Worm (Caenorhabditis elegans): Measurements from ENCODE around the gene ztf-27.

The ztf-27 gene

ce11 chrII:10384680-10385383 lies at the start of gene ztf-27:
Gene ztf-27 (plus strand): TSS chrII:10385333.
- peak; percentile 2 for TF ChIP-seq pqm-1 (tag; optimal IDR thresholded peaks at IDR 0.05)
- TF ChIP-seq dve-1 (tag; optimal IDR thresholded peaks at IDR 0.05; ENCODE audit: insufficient read depth), result peak; percentile 55
- TF ChIP-seq daf-16 (GFP tag; optimal IDR thresholded peaks at IDR 0.05), result no peak
- TF ChIP-seq daf-16 (tag; optimal IDR thresholded peaks at IDR 0.05), result peak; percentile 84
- no peak for TF ChIP-seq nhr-41 (GFP tag; IDR thresholded peaks at IDR 0.05)
- no peak for TF ChIP-seq nhr-237 (tag; optimal IDR thresholded peaks at IDR 0.05)
- TF ChIP-seq daf-19 (GFP tag; conservative IDR thresholded peaks at IDR 0.05), result no peak
- peak; percentile 17 for TF ChIP-seq hlh-30 (tag; optimal IDR thresholded peaks at IDR 0.05; ENCODE audit: insufficient read depth)
- TF ChIP-seq mes-2 (tag; optimal IDR thresholded peaks at IDR 0.05; ENCODE audit: poor library complexity, severe bottlenecking), result peak; percentile 39
- peak; percentile 15 for TF ChIP-seq rbr-2 (tag; optimal IDR thresholded peaks at IDR 0.05)
- TF ChIP-seq nhr-28 (tag; optimal IDR thresholded peaks at IDR 0.05), result peak; percentile 36
- peak; percentile 77 for TF ChIP-seq hlh-11 (tag; optimal IDR thresholded peaks at IDR 0.05)
- TF ChIP-seq dmd-6 (GFP tag; IDR thresholded peaks at IDR 0.05), result 0 out of 2 replicates have a peak, but pooled peaks have one; percentile 6
- TF ChIP-seq nhr-77 (tag; optimal IDR thresholded peaks at IDR 0.05), result peak; percentile 14
- TF ChIP-seq egl-43 (GFP tag; IDR thresholded peaks at IDR 0.05), result 0 out of 2 replicates have a peak, but pooled peaks have one; percentile 4
- TF ChIP-seq sdz-12 (GFP tag; optimal IDR thresholded peaks at IDR 0.05), result no peak
- peak; percentile 56 for TF ChIP-seq mep-1 (tag; optimal IDR thresholded peaks at IDR 0.05)
- no peak for TF ChIP-seq hif-1 (tag; optimal IDR thresholded peaks at IDR 0.05)
- TF ChIP-seq ZK546.5 (tag; optimal IDR thresholded peaks at IDR 0.05), result no peak
- no peak for TF ChIP-seq lin-38 (GFP tag; IDR thresholded peaks at IDR 0.05)
- peak; percentile 11 for TF ChIP-seq nhr-102 (tag; optimal IDR thresholded peaks at IDR 0.05)
- TF ChIP-seq nhr-25 (tag; optimal IDR thresholded peaks at IDR 0.05; ENCODE audit: borderline replicate concordance, insufficient read depth), result peak; percentile 56
- peak; percentile 65 for TF ChIP-seq mxl-3 (GFP tag; optimal IDR thresholded peaks at IDR 0.05)

- TF ChIP-seq Y5F2A.4 (GFP tag; optimal IDR thresholded peaks at IDR 0.05), result no peak
Measured at ce11 chrII:10345012-10345411, 40.1 kb upstream of the ztf-27 start, which contains the start of gene pro-2. Gene pro-2 (minus strand): TSS chrII:10345112.

ce11 chrII:10346075-10346474 lies 39.1 kb upstream of the ztf-27 start, which contains the start of gene C07E3.10:
Gene C07E3.10 (plus strand): TSS chrII:10346375.
- TF ChIP-seq skn-1 (tag; optimal IDR thresholded peaks at IDR 0.05) (no peak), lin-39 (tag; optimal IDR thresholded peaks at IDR 0.05) (no peak), hlh-30 (tag; optimal IDR thresholded peaks at IDR 0.05; ENCODE audit: insufficient read depth) (no peak), mxl-2 (GFP tag; conservative IDR thresholded peaks at IDR 0.05) (no peak), aly-2 (tag; optimal IDR thresholded peaks at IDR 0.05) (no peak), daf-16 (GFP tag; optimal IDR thresholded peaks at IDR 0.05) (no peak), daf-16 (tag; optimal IDR thresholded peaks at IDR 0.05) (no peak), Y75B8A.6 (GFP tag; IDR thresholded peaks at IDR 0.05) (no peak), nhr-11 (tag; optimal IDR thresholded peaks at IDR 0.05) (no peak), lin-15B (tag; optimal IDR thresholded peaks at IDR 0.05) (no peak), nhr-10 (tag; optimal IDR thresholded peaks at IDR 0.05) (no peak), fkh-10 (GFP tag; optimal IDR thresholded peaks at IDR 0.05) (no peak), pqm-1 (tag; optimal IDR thresholded peaks at IDR 0.05) (no peak), sdz-12 (GFP tag; optimal IDR thresholded peaks at IDR 0.05) (no peak), tag-97 (GFP tag; IDR thresholded peaks at IDR 0.05) (no peak)

ce11 chrII:10349915-10350314 lies 35.2 kb upstream of the ztf-27 start, which contains the start of gene stip-1:
Gene stip-1 (minus strand): TSS chrII:10350012.
- no peak for TF ChIP-seq daf-12 (tag; optimal IDR thresholded peaks at IDR 0.05)
- peak; percentile 25 for TF ChIP-seq mxl-3 (GFP tag; optimal IDR thresholded peaks at IDR 0.05)

Measured in whole organism, L4 larva.